Worm (Caenorhabditis elegans) whole organism, late embryonic: ENCODE results near the gene F53H4.4.

Source experiments
- C08G9.2 ChIP-seq: sonication (generic microtip); optimal IDR thresholded peaks from 2 replicates; lab custom pipeline; 2016; ENCODE audit warnings: mild to moderate bottlenecking, missing genetic modification characterization, moderate library complexity, missing compliant biosample characterization
- F13H6.1 ChIP-seq: sonication (generic microtip); optimal IDR thresholded peaks from 2 replicates; lab custom pipeline; 2016; ENCODE audit warnings: missing genetic modification characterization, missing compliant biosample characterization
- K02D7.2 ChIP-seq: sonication (generic microtip); optimal IDR thresholded peaks from 2 replicates; lab custom pipeline; 2017; ENCODE audit warnings: mild to moderate bottlenecking, missing genetic modification characterization, missing compliant biosample characterization
- K09A11.1 ChIP-seq: sonication (generic microtip); optimal IDR thresholded peaks from 2 replicates; lab custom pipeline; 2017; ENCODE audit warnings: antibody characterized with exemption, mild to moderate bottlenecking, missing genetic modification characterization, missing compliant biosample characterization; ENCODE audit not compliant: insufficient read depth
- ahr-1 ChIP-seq: sonication (generic microtip); optimal IDR thresholded peaks from 2 replicates; lab custom pipeline; 2016; ENCODE audit warnings: missing genetic modification characterization, missing compliant biosample characterization
- ama-1 ChIP-seq: fragments of 150-350 bp; optimal IDR thresholded peaks from 2 replicates; lab custom pipeline; 2014
- ceh-14 ChIP-seq: sonication (generic microtip); optimal IDR thresholded peaks from 2 replicates; lab custom pipeline; 2016; ENCODE audit warnings: missing genotype, missing genetic modification characterization, missing compliant biosample characterization
- ceh-18 ChIP-seq: sonication (generic microtip); optimal IDR thresholded peaks from 2 replicates; lab custom pipeline; 2016; ENCODE audit warnings: missing genetic modification characterization, missing compliant biosample characterization
- ceh-2 ChIP-seq: sonication (generic microtip); optimal IDR thresholded peaks from 2 replicates; lab custom pipeline; 2016; ENCODE audit warnings: missing genotype, missing genetic modification characterization, missing compliant biosample characterization
- ceh-22 ChIP-seq: sonication (generic microtip); optimal IDR thresholded peaks from 2 replicates; lab custom pipeline; 2017; ENCODE audit warnings: missing biosample characterization, missing genetic modification characterization
- ceh-24 ChIP-seq: sonication (generic microtip); optimal IDR thresholded peaks from 2 replicates; lab custom pipeline; 2016; ENCODE audit warnings: mild to moderate bottlenecking, missing genetic modification characterization, missing compliant biosample characterization
- ceh-31 ChIP-seq: sonication (generic microtip); optimal IDR thresholded peaks from 2 replicates; lab custom pipeline; 2016; ENCODE audit warnings: missing genetic modification characterization, missing compliant biosample characterization
- ceh-48 ChIP-seq: sonication (generic microtip); optimal IDR thresholded peaks from 2 replicates; lab custom pipeline; 2016; ENCODE audit warnings: missing genetic modification characterization, inconsistent platforms, missing compliant biosample characterization
- che-1 ChIP-seq: sonication (generic microtip); optimal IDR thresholded peaks from 2 replicates; lab custom pipeline; 2016; ENCODE audit warnings: mild to moderate bottlenecking, missing genetic modification characterization, missing compliant biosample characterization
- dmd-4 ChIP-seq: sonication (generic microtip); optimal IDR thresholded peaks from 2 replicates; lab custom pipeline; 2016; ENCODE audit warnings: borderline replicate concordance, missing genetic modification characterization, missing compliant biosample characterization
- ets-4 ChIP-seq: sonication (generic microtip); optimal IDR thresholded peaks from 2 replicates; lab custom pipeline; 2016; ENCODE audit warnings: missing genetic modification characterization, missing compliant biosample characterization
- eyg-1 ChIP-seq: sonication (generic microtip); optimal IDR thresholded peaks from 2 replicates; lab custom pipeline; 2016; ENCODE audit warnings: missing genotype, missing genetic modification characterization, missing compliant biosample characterization
- fax-1 ChIP-seq: sonication (generic microtip); optimal IDR thresholded peaks from 2 replicates; lab custom pipeline; 2016; ENCODE audit warnings: missing genotype, missing genetic modification characterization, missing compliant biosample characterization
- fkh-10 ChIP-seq: fragments of 150-350 bp; optimal IDR thresholded peaks from 2 replicates; lab custom pipeline; 2014; ENCODE audit warnings: missing biosample characterization, missing genetic modification reagents, missing genetic modification characterization
- fkh-6 ChIP-seq: sonication (generic microtip); optimal IDR thresholded peaks from 2 replicates; lab custom pipeline; 2016; ENCODE audit warnings: missing genetic modification characterization, missing compliant biosample characterization
- gmeb-2 ChIP-seq: sonication (generic microtip); optimal IDR thresholded peaks from 2 replicates; lab custom pipeline; 2016; ENCODE audit warnings: missing genetic modification characterization, inconsistent platforms, missing compliant biosample characterization
- hlh-15 ChIP-seq: sonication (generic microtip); optimal IDR thresholded peaks from 2 replicates; lab custom pipeline; 2016; ENCODE audit warnings: missing genetic modification characterization, missing compliant biosample characterization
- hlh-30 ChIP-seq: sonication (generic microtip); optimal IDR thresholded peaks from 2 replicates; lab custom pipeline; 2017; ENCODE audit warnings: antibody characterized with exemption, missing genetic modification characterization, missing compliant biosample characterization; ENCODE audit not compliant: insufficient read depth
- hlh-6 ChIP-seq: sonication (generic microtip); optimal IDR thresholded peaks from 2 replicates; lab custom pipeline; 2016; ENCODE audit warnings: missing genotype, missing genetic modification characterization, missing compliant biosample characterization
- hlh-8 ChIP-seq: sonication (generic microtip); optimal IDR thresholded peaks from 2 replicates; lab custom pipeline; 2016; ENCODE audit warnings: missing genotype, missing genetic modification characterization, missing compliant biosample characterization
- lim-6 ChIP-seq: sonication (generic microtip); optimal IDR thresholded peaks from 2 replicates; lab custom pipeline; 2016; ENCODE audit warnings: missing genetic modification characterization, missing compliant biosample characterization
- lin-11 ChIP-seq: fragments of 200-800 bp; sonication (Bioruptor generic); optimal IDR thresholded peaks from 2 replicates; lab custom pipeline; 2018; ENCODE audit warnings: mild to moderate bottlenecking, missing genetic modification characterization, missing compliant biosample characterization
- madf-2 ChIP-seq: sonication (generic microtip); optimal IDR thresholded peaks from 2 replicates; lab custom pipeline; 2017; ENCODE audit warnings: missing genetic modification characterization, missing compliant biosample characterization
- nfya-1 ChIP-seq: sonication (generic microtip); optimal IDR thresholded peaks from 2 replicates; lab custom pipeline; 2017; ENCODE audit warnings: missing genetic modification characterization, mild to moderate bottlenecking, missing compliant biosample characterization, antibody characterized with exemption, moderate library complexity
- nhr-232 ChIP-seq: sonication (generic microtip); optimal IDR thresholded peaks from 2 replicates; lab custom pipeline; 2016; ENCODE audit warnings: missing genetic modification characterization, missing compliant biosample characterization
- npax-4 ChIP-seq: sonication (generic microtip); optimal IDR thresholded peaks from 2 replicates; lab custom pipeline; 2016; ENCODE audit warnings: missing genetic modification characterization, missing compliant biosample characterization
- pag-3 ChIP-seq: sonication (generic microtip); optimal IDR thresholded peaks from 2 replicates; lab custom pipeline; 2016; ENCODE audit warnings: missing compliant biosample characterization, missing genetic modification characterization, borderline replicate concordance
- pat-9 ChIP-seq: fragments of 200-800 bp; sonication (Bioruptor generic); optimal IDR thresholded peaks from 2 replicates; lab custom pipeline; 2018; ENCODE audit warnings: mild to moderate bottlenecking, missing genetic modification characterization, moderate library complexity, missing compliant biosample characterization
- pqm-1 ChIP-seq: sonication (generic microtip); optimal IDR thresholded peaks from 2 replicates; lab custom pipeline; 2016; ENCODE audit warnings: missing genetic modification characterization, missing compliant biosample characterization
- ref-2 ChIP-seq: sonication (generic microtip); optimal IDR thresholded peaks from 2 replicates; lab custom pipeline; 2016; ENCODE audit warnings: missing genetic modification characterization, missing compliant biosample characterization
- rnt-1 ChIP-seq: sonication (generic microtip); optimal IDR thresholded peaks from 2 replicates; lab custom pipeline; 2016; ENCODE audit warnings: missing genetic modification characterization, missing compliant biosample characterization
- sdc-2 ChIP-seq: sonication (generic microtip); optimal IDR thresholded peaks from 2 replicates; lab custom pipeline; 2016; ENCODE audit warnings: missing genotype, missing genetic modification characterization, missing compliant biosample characterization
- sox-2 ChIP-seq: fragments of 200-800 bp; sonication (Bioruptor generic); IDR thresholded peaks from 2 replicates; pipeline ENCODE4 v1.3.6; 2022; ENCODE audit warnings: missing genetic modification reagents, missing genetic modification characterization, missing compliant biosample characterization
- tbx-2 ChIP-seq: sonication (generic microtip); optimal IDR thresholded peaks from 2 replicates; lab custom pipeline; 2016; ENCODE audit warnings: missing genetic modification characterization, missing compliant biosample characterization
- tbx-7 ChIP-seq: sonication (generic microtip); optimal IDR thresholded peaks from 2 replicates; lab custom pipeline; 2016; ENCODE audit warnings: missing genotype, missing genetic modification characterization, missing compliant biosample characterization
- unc-42 ChIP-seq: sonication (generic microtip); optimal IDR thresholded peaks from 2 replicates; lab custom pipeline; 2016; ENCODE audit warnings: missing genotype, missing genetic modification characterization, missing compliant biosample characterization
- unc-55 ChIP-seq: sonication (generic microtip); optimal IDR thresholded peaks from 2 replicates; lab custom pipeline; 2017; ENCODE audit warnings: missing biosample characterization, missing genetic modification reagents, missing genetic modification characterization
- unc-86 ChIP-seq: sonication (generic microtip); optimal IDR thresholded peaks from 2 replicates; lab custom pipeline; 2016; ENCODE audit warnings: missing genetic modification characterization, missing compliant biosample characterization
- zip-5 ChIP-seq: sonication (generic microtip); optimal IDR thresholded peaks from 2 replicates; lab custom pipeline; 2016; ENCODE audit warnings: missing genetic modification characterization, missing compliant biosample characterization
- ztf-16 ChIP-seq: sonication (generic microtip); optimal IDR thresholded peaks from 2 replicates; lab custom pipeline; 2017; ENCODE audit warnings: missing genetic modification characterization, missing compliant biosample characterization

Gene F53H4.4

ce11 chrX:15846552-15846951, 19.6 kb upstream of the F53H4.4 start:
- TF ChIP-seq unc-55 (GFP tag; lab: Kevin White, UChicago) (no peak), nhr-232 (tag; lab: Kevin White, UChicago) (no peak), hlh-6 (tag; lab: Kevin White, UChicago) (no peak), dmd-4 (no peak), ztf-16 (no peak), hlh-30 (tag; lab: Kevin White, UChicago) (no peak), pat-9 (tag; lab: Kevin White, UChicago) (no peak), K09A11.1 (no peak), ahr-1 (no peak)

ce11 chrX:15847543-15848087, 18.6 kb upstream of the F53H4.4 start, which contains the start of gene F59F4.3:
TSS of gene F59F4.3 (minus strand) at chrX:15847593.
- TF ChIP-seq nfya-1 (no peak), K02D7.2 (tag; lab: Kevin White, UChicago) (no peak), hlh-8 (tag; lab: Kevin White, UChicago) (no peak), lim-6 (tag; lab: Kevin White, UChicago) (no peak)

DNA sequence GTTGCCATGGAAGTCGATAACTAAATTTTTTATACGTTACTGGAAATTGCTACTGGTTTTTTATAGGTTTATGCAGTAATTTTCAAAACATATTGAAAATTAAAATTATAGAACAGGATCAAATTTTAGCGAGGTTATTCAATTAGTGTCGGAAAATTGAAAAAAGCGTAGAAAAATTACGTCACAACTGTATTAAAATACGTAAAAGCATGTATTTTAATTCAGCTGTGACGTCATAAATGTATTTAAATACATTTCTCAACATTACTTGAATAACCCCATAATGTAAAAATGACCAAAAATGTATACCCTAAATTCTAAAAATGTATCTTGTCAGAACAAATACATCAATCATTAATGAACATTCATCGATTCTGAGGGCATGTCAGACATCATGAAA, 17.3 kb upstream of the F53H4.4 start:
- TF ChIP-seq npax-4 (tag; lab: Kevin White, UChicago) (no peak), fkh-10 (no peak), hlh-6 (tag; lab: Kevin White, UChicago) (no peak), lim-6 (tag; lab: Kevin White, UChicago) (no peak), hlh-8 (tag; lab: Kevin White, UChicago) (no peak), K02D7.2 (tag; lab: Kevin White, UChicago) (no peak), tbx-2 (tag; lab: Kevin White, UChicago) (no peak), lin-11 (tag; lab: Kevin White, UChicago) (no peak), unc-42 (no peak), che-1 (no peak), K09A11.1 (no peak), ceh-31 (tag; lab: Kevin White, UChicago) (no peak), pat-9 (tag; lab: Kevin White, UChicago) (no peak), ref-2 (tag; lab: Kevin White, UChicago) (no peak)

ce11 chrX:15849397-15849935, 16.7 kb upstream of the F53H4.4 start, which contains the start of gene acl-1:
TSS of gene acl-1 (plus strand) at chrX:15849885.
- TF ChIP-seq pag-3 (tag; lab: Kevin White, UChicago), result no peak
- peak; percentile 18 for TF ChIP-seq hlh-8 (tag; lab: Kevin White, UChicago)
- TF ChIP-seq rnt-1 (tag; lab: Kevin White, UChicago), result peak; percentile 80
- TF ChIP-seq ama-1 (lab: Kevin White, UChicago), result no peak
- peak; percentile 85 for TF ChIP-seq C08G9.2 (tag; lab: Kevin White, UChicago)
- TF ChIP-seq ahr-1, result no peak
- TF ChIP-seq tbx-7 (tag; lab: Kevin White, UChicago), result peak; percentile 72
- TF ChIP-seq ceh-22 (tag; lab: Kevin White, UChicago), result no peak
- TF ChIP-seq fkh-6 (tag; lab: Kevin White, UChicago), result no peak
- TF ChIP-seq gmeb-2, result no peak
- no peak for TF ChIP-seq che-1
- no peak for TF ChIP-seq pqm-1 (tag; lab: Kevin White, UChicago)
- no peak for TF ChIP-seq unc-86 (tag; lab: Kevin White, UChicago)
- peak; percentile 6 for TF ChIP-seq lim-6 (tag; lab: Kevin White, UChicago)
- TF ChIP-seq ceh-14, result peak; percentile 47
- no peak for TF ChIP-seq ceh-24
- TF ChIP-seq lin-11 (tag; lab: Kevin White, UChicago), result no peak
- no peak for TF ChIP-seq unc-55 (GFP tag; lab: Kevin White, UChicago)
- TF ChIP-seq ceh-2 (tag; lab: Kevin White, UChicago), result peak; percentile 75
- TF ChIP-seq fax-1, result no peak
- peak; percentile 87 for TF ChIP-seq unc-42
- no peak for TF ChIP-seq ceh-48 (tag; lab: Kevin White, UChicago)
- no peak for TF ChIP-seq nhr-232 (tag; lab: Kevin White, UChicago)
- TF ChIP-seq ceh-31 (tag; lab: Kevin White, UChicago), result peak; percentile 95
- TF ChIP-seq ref-2 (tag; lab: Kevin White, UChicago), result peak; percentile 65
- peak; percentile 65 for TF ChIP-seq ceh-18 (tag; lab: Kevin White, UChicago)
- TF ChIP-seq zip-5, result peak; percentile 18
- TF ChIP-seq F13H6.1 (tag; lab: Kevin White, UChicago), result peak; percentile 44
- TF ChIP-seq hlh-15 (tag; lab: Kevin White, UChicago), result no peak
- peak; percentile 77 for TF ChIP-seq sdc-2 (tag; lab: Kevin White, UChicago)
- TF ChIP-seq nfya-1, result peak; percentile 49
- peak; percentile 74 for TF ChIP-seq ets-4 (tag; lab: Kevin White, UChicago)
- no peak for TF ChIP-seq sox-2 (GFP tag; lab: Robert Waterston, UW)
- TF ChIP-seq dmd-4, result no peak
- no peak for TF ChIP-seq eyg-1 (tag; lab: Kevin White, UChicago)
- no peak for TF ChIP-seq madf-2 (tag; lab: Kevin White, UChicago)
